Worm (Caenorhabditis elegans): Measurements from ENCODE around the gene cap-2.

- TF ChIP-seq fkh-10 (GFP tag; optimal IDR thresholded peaks at IDR 0.05) (no peak), R02D3.7 (tag; optimal IDR thresholded peaks at IDR 0.05) (no peak), daf-12 (tag; optimal IDR thresholded peaks at IDR 0.05) (no peak), fkh-2 (tag; optimal IDR thresholded peaks at IDR 0.05) (no peak), nhr-28 (tag; optimal IDR thresholded peaks at IDR 0.05) (no peak)
Observed at ce11 chrII:10884396-10884795, 15.4 kb downstream of the cap-2 start, which contains the start of gene egg-3.
